Fruit fly (Drosophila melanogaster) whole organism, embryonic: ENCODE data around the gene Chd64.

Source experiments
- Atf6 ChIP-seq: fragments of 200-800 bp; sonication (Bioruptor generic); IDR thresholded peaks from 2 replicates; pipeline ENCODE4 v1.3.6; 2022; ENCODE audit warnings: missing biosample characterization, missing genetic modification characterization
- Bgb ChIP-seq: fragments of 200-800 bp; sonication (Bioruptor generic); IDR thresholded peaks from 2 replicates; pipeline ENCODE4 v1.3.6; 2022; ENCODE audit warnings: missing biosample characterization, missing genetic modification characterization; ENCODE audit not compliant: partially characterized antibody
- CG10274 ChIP-seq: fragments of 200-800 bp; sonication (Bioruptor generic); optimal IDR thresholded peaks from 3 replicates; lab custom pipeline; 2017; ENCODE audit warnings: missing biosample characterization, mild to moderate bottlenecking, missing genetic modification characterization
- CG10366 ChIP-seq: fragments of 200-800 bp; sonication (Bioruptor generic); IDR thresholded peaks from 2 replicates; pipeline ENCODE4 v1.3.6; 2022; ENCODE audit warnings: missing biosample characterization, missing genetic modification characterization
- CG10979 ChIP-seq: fragments of 200-800 bp; sonication (Bioruptor generic); optimal IDR thresholded peaks from 2 replicates; lab custom pipeline; 2018; ENCODE audit warnings: missing biosample characterization, mild to moderate bottlenecking, missing genetic modification characterization, moderate library complexity
- CG11560 ChIP-seq: fragments of 200-800 bp; sonication (Bioruptor generic); IDR thresholded peaks from 3 replicates; pipeline ENCODE4 v1.3.6; 2022; ENCODE audit warnings: missing biosample characterization, missing genetic modification characterization
- CG1233 ChIP-seq: fragments of 200-800 bp; sonication (Bioruptor generic); optimal IDR thresholded peaks from 4 replicates; lab custom pipeline; 2018; ENCODE audit warnings: missing biosample characterization, mild to moderate bottlenecking, missing genetic modification characterization
- CG13123 ChIP-seq: fragments of 200-800 bp; sonication (Bioruptor generic); optimal IDR thresholded peaks from 2 replicates; lab custom pipeline; 2016; ENCODE audit warnings: missing biosample characterization, missing genetic modification characterization
- CG13424 ChIP-seq: fragments of 200-800 bp; sonication (Bioruptor generic); optimal IDR thresholded peaks from 2 replicates; lab custom pipeline; 2019; ENCODE audit warnings: missing biosample characterization, mild to moderate bottlenecking, missing genetic modification characterization, moderate library complexity
- CG1602 ChIP-seq: fragments of 200-800 bp; sonication (Bioruptor generic); optimal IDR thresholded peaks from 3 replicates; lab custom pipeline; 2016; ENCODE audit warnings: missing biosample characterization, missing genetic modification characterization
- CG17568 ChIP-seq: fragments of 200-800 bp; sonication (Bioruptor generic); optimal IDR thresholded peaks from 2 replicates; lab custom pipeline; 2018; ENCODE audit warnings: missing biosample characterization, mild to moderate bottlenecking, missing genetic modification characterization, moderate library complexity
- CG17912 ChIP-seq: fragments of 200-800 bp; sonication (Bioruptor generic); optimal IDR thresholded peaks from 2 replicates; lab custom pipeline; 2018; ENCODE audit warnings: missing biosample characterization, mild to moderate bottlenecking, missing genetic modification characterization
- CG2889 ChIP-seq: fragments of 200-800 bp; sonication (Bioruptor generic); IDR thresholded peaks from 3 replicates; pipeline ENCODE4 v1.3.6; 2022; ENCODE audit warnings: missing biosample characterization, missing genetic modification characterization
- CG3847 ChIP-seq: fragments of 200-800 bp; sonication (Bioruptor generic); IDR thresholded peaks from 2 replicates; pipeline ENCODE4 v1.3.6; 2022; ENCODE audit warnings: missing biosample characterization, missing genetic modification characterization
- CG4282 ChIP-seq: fragments of 200-800 bp; sonication (Bioruptor generic); optimal IDR thresholded peaks from 2 replicates; lab custom pipeline; 2016; ENCODE audit warnings: missing biosample characterization, missing genetic modification characterization
- CG4404 ChIP-seq: fragments of 200-800 bp; sonication (Bioruptor generic); IDR thresholded peaks from 2 replicates; pipeline ENCODE4 v1.3.6; 2022; ENCODE audit warnings: missing biosample characterization, missing genetic modification characterization
- CG6272 ChIP-seq: fragments of 200-800 bp; sonication (Bioruptor generic); IDR thresholded peaks from 2 replicates; pipeline ENCODE4 v1.3.6; 2022; ENCODE audit warnings: missing biosample characterization, missing genetic modification characterization
- CG7839 ChIP-seq: fragments of 200-800 bp; sonication (Bioruptor generic); optimal IDR thresholded peaks from 3 replicates; lab custom pipeline; 2018; ENCODE audit warnings: missing biosample characterization, mild to moderate bottlenecking, missing genetic modification characterization, moderate library complexity
- CHES-1-like ChIP-seq: fragments of 200-800 bp; sonication (Bioruptor generic); optimal IDR thresholded peaks from 2 replicates; lab custom pipeline; 2016; ENCODE audit warnings: missing biosample characterization, missing genetic modification characterization
- Dfd ChIP-seq, 2 experiments: fragments of >200 bp; optimal IDR thresholded peaks; 2 replicates each; lab custom pipeline; 2017; ENCODE audit warnings: missing biosample characterization in 2 of 2, missing genetic modification characterization in 2 of 2
- Dll ChIP-seq: fragments of 200-800 bp; sonication (Bioruptor generic); IDR thresholded peaks from 4 replicates; pipeline ENCODE4 v1.3.6; 2022; ENCODE audit warnings: missing biosample characterization, missing genetic modification characterization; ENCODE audit not compliant: partially characterized antibody
- Doc2 ChIP-seq: fragments of 200-800 bp; sonication (Bioruptor generic); IDR thresholded peaks from 2 replicates; pipeline ENCODE4 v1.3.6; 2022; ENCODE audit warnings: missing biosample characterization, missing genetic modification characterization
- Dref ChIP-seq: fragments of 200-800 bp; sonication (Bioruptor generic); IDR thresholded peaks from 2 replicates; pipeline ENCODE4 v1.3.6; 2022; ENCODE audit warnings: missing biosample characterization, missing genetic modification characterization
- E2f1 ChIP-seq: fragments of 200-800 bp; sonication (Bioruptor generic); IDR thresholded peaks from 2 replicates; pipeline ENCODE4 v1.3.6; 2022; ENCODE audit warnings: missing biosample characterization, missing genetic modification characterization
- Gug ChIP-seq: fragments of 200-800 bp; sonication (Bioruptor generic); IDR thresholded peaks from 4 replicates; pipeline ENCODE4 v1.3.6; 2022; ENCODE audit warnings: missing biosample characterization, missing genetic modification characterization
- H15 ChIP-seq: fragments of 200-800 bp; sonication (Bioruptor generic); IDR thresholded peaks from 3 replicates; pipeline ENCODE4 v1.3.6; 2022; ENCODE audit warnings: missing biosample characterization, missing genetic modification characterization
- HLH54F ChIP-seq: fragments of 200-800 bp; sonication (Bioruptor generic); optimal IDR thresholded peaks from 3 replicates; lab custom pipeline; 2016; ENCODE audit warnings: missing biosample characterization, missing genetic modification characterization
- HmgD ChIP-seq: fragments of 200-800 bp; sonication (Bioruptor generic); optimal IDR thresholded peaks from 3 replicates; lab custom pipeline; 2016; ENCODE audit warnings: missing biosample characterization, missing genetic modification characterization
- Meics ChIP-seq: fragments of 200-800 bp; sonication (Bioruptor generic); optimal IDR thresholded peaks from 2 replicates; lab custom pipeline; 2017; ENCODE audit warnings: missing biosample characterization, mild to moderate bottlenecking, missing genetic modification characterization
- Side ChIP-seq: fragments of 200-800 bp; sonication (Bioruptor generic); optimal IDR thresholded peaks from 2 replicates; lab custom pipeline; 2016; ENCODE audit warnings: missing biosample characterization, missing genetic modification characterization
- Stat92E ChIP-seq, 3 experiments: fragments of >200 bp in 2 of 3; fragments of 200-800 bp in 1 of 3; sonication (Bioruptor generic) in 1 of 3; optimal IDR thresholded peaks; 2 replicates each; lab custom pipeline; 2017 to 2019; ENCODE audit warnings: missing biosample characterization in 3 of 3, missing genetic modification characterization in 3 of 3, mild to moderate bottlenecking in 1 of 3, moderate library complexity in 1 of 3
- Taf1 ChIP-seq: fragments of 200-800 bp; sonication (Bioruptor generic); IDR thresholded peaks from 2 replicates; pipeline ENCODE4 v1.3.6; 2022; ENCODE audit warnings: missing biosample characterization, missing genetic modification characterization
- bab2 ChIP-seq: fragments of 200-800 bp; sonication (Bioruptor generic); optimal IDR thresholded peaks from 2 replicates; lab custom pipeline; 2016; ENCODE audit warnings: missing biosample characterization, missing genetic modification characterization
- bigmax ChIP-seq: fragments of 200-800 bp; sonication (Bioruptor generic); optimal IDR thresholded peaks from 2 replicates; lab custom pipeline; 2018; ENCODE audit warnings: missing biosample characterization, mild to moderate bottlenecking, missing genetic modification characterization
- cg ChIP-seq: fragments of 200-800 bp; sonication (Bioruptor generic); optimal IDR thresholded peaks from 3 replicates; lab custom pipeline; 2019; ENCODE audit warnings: missing biosample characterization, mild to moderate bottlenecking, missing genetic modification characterization, moderate library complexity
- croc ChIP-seq: fragments of 200-800 bp; sonication (Bioruptor generic); conservative IDR thresholded peaks from 3 replicates; pipeline ENCODE4 v1.3.6; 2022; ENCODE audit warnings: missing biosample characterization, missing genetic modification characterization
- fd3F ChIP-seq: fragments of 200-800 bp; sonication (Bioruptor generic); optimal IDR thresholded peaks from 2 replicates; lab custom pipeline; 2018; ENCODE audit warnings: missing biosample characterization, mild to moderate bottlenecking, missing genetic modification characterization, moderate library complexity
- gsb-n ChIP-seq: fragments of 200-800 bp; sonication (Bioruptor generic); optimal IDR thresholded peaks from 3 replicates; lab custom pipeline; 2018; ENCODE audit warnings: missing biosample characterization, mild to moderate bottlenecking, missing genetic modification characterization
- hkb ChIP-seq, 2 experiments: fragments of 200-800 bp in 1 of 2; fragments of >200 bp in 1 of 2; sonication (Bioruptor generic) in 1 of 2; IDR thresholded peaks in 1 of 2; optimal IDR thresholded peaks in 1 of 2; 2 replicates each; pipeline versions ENCODE4 v1.3.6 to Lab custom; 2017 to 2022; ENCODE audit warnings: missing biosample characterization in 1 of 2, missing genetic modification characterization in 1 of 2
- jumu ChIP-seq: fragments of 200-800 bp; sonication (Bioruptor generic); optimal IDR thresholded peaks from 3 replicates; lab custom pipeline; 2016; ENCODE audit warnings: missing biosample characterization, missing genetic modification characterization
- ken ChIP-seq: fragments of 200-800 bp; sonication (Bioruptor generic); IDR thresholded peaks from 3 replicates; pipeline ENCODE4 v1.3.6; 2022; ENCODE audit warnings: missing biosample characterization, missing genetic modification characterization
- onecut ChIP-seq: fragments of 200-800 bp; sonication (Bioruptor generic); IDR thresholded peaks from 2 replicates; pipeline ENCODE4 v1.3.6; 2022; ENCODE audit warnings: missing biosample characterization, missing genetic modification characterization
- p53 ChIP-seq: fragments of 200-800 bp; sonication (Bioruptor generic); optimal IDR thresholded peaks from 2 replicates; lab custom pipeline; 2016; ENCODE audit warnings: missing biosample characterization, missing genetic modification characterization
- pros ChIP-seq: fragments of 200-800 bp; sonication (Bioruptor generic); optimal IDR thresholded peaks from 3 replicates; lab custom pipeline; 2019; ENCODE audit warnings: missing biosample characterization, mild to moderate bottlenecking, missing genetic modification characterization, moderate library complexity
- row ChIP-seq: fragments of 200-800 bp; sonication (Bioruptor generic); IDR thresholded peaks from 3 replicates; pipeline ENCODE4 v1.3.6; 2022; ENCODE audit warnings: missing biosample characterization, missing genetic modification characterization
- sima ChIP-seq: fragments of 200-800 bp; sonication (Bioruptor generic); optimal IDR thresholded peaks from 2 replicates; lab custom pipeline; 2016; ENCODE audit warnings: missing biosample characterization, missing genetic modification characterization
- tin ChIP-seq: fragments of 200-800 bp; sonication (Bioruptor generic); optimal IDR thresholded peaks from 3 replicates; lab custom pipeline; 2016; ENCODE audit warnings: missing biosample characterization, missing genetic modification characterization
- unpg ChIP-seq: fragments of 200-800 bp; sonication (Bioruptor generic); optimal IDR thresholded peaks from 3 replicates; lab custom pipeline; 2018; ENCODE audit warnings: missing biosample characterization, mild to moderate bottlenecking, missing genetic modification characterization, moderate library complexity
- zfh1 ChIP-seq: fragments of 200-800 bp; sonication (Bioruptor generic); IDR thresholded peaks from 3 replicates; pipeline ENCODE4 v1.3.6; 2022; ENCODE audit warnings: missing biosample characterization, missing genetic modification characterization

Chd64 gene

DNA sequence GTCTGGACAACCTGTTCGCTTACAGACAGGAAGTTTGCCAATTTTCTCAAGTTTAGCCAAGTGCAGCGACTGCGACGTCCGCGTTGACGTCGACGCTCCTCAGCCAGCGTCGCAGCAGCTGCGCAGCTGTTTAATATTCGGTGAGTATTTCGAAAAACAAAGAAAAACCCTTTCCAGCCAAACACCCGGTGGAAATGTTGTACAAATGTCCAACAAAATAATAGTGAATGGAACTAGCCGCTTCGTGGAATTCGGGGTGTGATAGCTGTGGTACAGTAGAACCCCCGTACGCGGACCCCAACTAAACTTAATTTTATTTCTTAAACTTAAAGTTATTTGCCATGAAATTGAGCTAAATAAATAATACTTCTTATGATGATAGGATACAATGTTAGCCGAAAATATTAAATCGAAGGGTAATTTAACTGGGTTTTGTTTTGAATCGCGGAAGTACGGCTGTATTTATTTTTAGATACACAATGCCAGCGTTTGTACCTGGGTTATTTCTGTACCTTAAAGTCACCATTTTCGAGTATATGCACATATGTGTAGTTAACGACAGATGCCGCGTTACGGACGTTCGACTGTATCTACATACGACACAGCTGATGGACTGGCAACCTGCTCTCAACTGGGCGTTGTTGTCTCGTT lies 13.2 kb downstream of the Chd64 start (continued):
- TF ChIP-seq jumu (GFP tag; lab: Kevin White, UChicago) (no peak), Taf1 (GFP tag; lab: Robert Waterston, UW) (0 out of 2 replicates have a peak, but pooled peaks have one; percentile 18), HLH54F (GFP tag; lab: Kevin White, UChicago) (peak; percentile 45), gsb-n (tag; lab: Kevin White, UChicago) (peak; percentile 67), CG3847 (peak; percentile 57; the same call in 1 of the 2 replicates), Dfd (GFP tag; optimal IDR thresholded peaks at IDR 0.05; lab: Kevin White, UChicago) (no peak), Dref (GFP tag; lab: Robert Waterston, UW) (no peak), pros (GFP tag; lab: Kevin White, UChicago) (no peak), Stat92E (GFP tag; optimal IDR thresholded peaks at IDR 0.05; lab: Kevin White, UChicago) (peak in 1 of 3 experiments; percentile 89), croc (GFP tag; lab: Robert Waterston, UW) (peak; percentile 67), CG1602 (peak; percentile 63), CG2889 (no peak), Doc2 (GFP tag; lab: Robert Waterston, UW) (no peak), bab2 (GFP tag; lab: Kevin White, UChicago) (peak; percentile 77), CG4282 (no peak), onecut (GFP tag; lab: Robert Waterston, UW) (peak; percentile 39; the same call in 1 of the 2 replicates), bigmax (GFP tag; lab: Kevin White, UChicago) (no peak), Bgb (GFP tag; lab: Robert Waterston, UW) (no peak), HmgD (GFP tag; lab: Kevin White, UChicago) (no peak), fd3F (GFP tag; lab: Kevin White, UChicago) (peak; percentile 32), Gug (GFP tag; lab: Robert Waterston, UW) (peak; percentile 47; the same call in 2 of the 4 replicates), CG10366 (GFP tag; lab: Robert Waterston, UW) (peak; percentile 58), CG11560 (tag; lab: Robert Waterston, UW) (no peak), Dll (GFP tag; lab: Robert Waterston, UW) (no peak), CG7839 (tag; lab: Kevin White, UChicago) (peak; percentile 85), CG10979 (tag; lab: Kevin White, UChicago) (peak; percentile 84), CG4404 (peak; percentile 54; the same call in 1 of the 2 replicates), Meics (GFP tag; lab: Kevin White, UChicago) (peak; percentile 83), CG6272 (GFP tag; lab: Robert Waterston, UW) (peak; percentile 58), H15 (GFP tag; lab: Robert Waterston, UW) (0 out of 3 replicates have a peak, but pooled peaks have one; percentile 28), tin (GFP tag; lab: Kevin White, UChicago) (peak; percentile 56), Atf6 (GFP tag; lab: Robert Waterston, UW) (peak; percentile 67), cg (GFP tag; lab: Kevin White, UChicago) (no peak), CG1233 (peak; percentile 80), CG17912 (GFP tag; lab: Kevin White, UChicago) (no peak), CG17568 (peak; percentile 68), CHES-1-like (GFP tag; lab: Kevin White, UChicago) (peak; percentile 38), ken (GFP tag; lab: Robert Waterston, UW) (peak; percentile 51; the same call in 1 of the 3 replicates), CG10274 (GFP tag; lab: Kevin White, UChicago) (peak; percentile 69), sima (GFP tag; lab: Kevin White, UChicago) (no peak), E2f1 (GFP tag; lab: Robert Waterston, UW) (peak; percentile 19; the same call in 1 of the 2 replicates), CG13424 (peak; percentile 84), zfh1 (GFP tag; lab: Robert Waterston, UW) (peak; percentile 60; the same call in 2 of the 3 replicates), CG13123 (GFP tag; lab: Kevin White, UChicago) (peak; percentile 50), hkb (optimal IDR thresholded peaks at IDR 0.05; lab: Kevin White, UChicago) (no peak), hkb (GFP tag; IDR thresholded peaks at IDR 0.05; lab: Robert Waterston, UW) (peak; percentile 65), row (peak; percentile 89), unpg (GFP tag; lab: Kevin White, UChicago) (peak; percentile 69), Side (GFP tag; lab: Kevin White, UChicago) (peak; percentile 60), p53 (GFP tag; lab: Kevin White, UChicago) (no peak)
